Fruit fly (Drosophila melanogaster) whole organism, embryonic: Measurements from ENCODE around the gene CG17111.
A peak's percentile ranks its signal among the peaks of the same experiment; 100 is the strongest.

ENCODE experiments used
- Bdp1 ChIP-seq: fragments of 200-800 bp; sonication (Bioruptor generic); optimal IDR thresholded peaks from 3 replicates; lab custom pipeline; 2016; ENCODE audit warnings: missing biosample characterization, missing genetic modification characterization
- Bteb2 ChIP-seq: fragments of 200-800 bp; sonication (Bioruptor generic); optimal IDR thresholded peaks from 2 replicates; lab custom pipeline; 2016; ENCODE audit warnings: missing biosample characterization, missing genetic modification characterization
- CG11398 ChIP-seq: fragments of 200-800 bp; sonication (Bioruptor generic); optimal IDR thresholded peaks from 2 replicates; lab custom pipeline; 2016; ENCODE audit warnings: missing biosample characterization, missing genetic modification characterization
- CG12659 ChIP-seq: fragments of 200-800 bp; sonication (Bioruptor generic); optimal IDR thresholded peaks from 3 replicates; lab custom pipeline; 2017; ENCODE audit warnings: mild to moderate bottlenecking, missing biosample characterization, missing genetic modification reagents, missing genetic modification characterization
- CG14050 ChIP-seq: fragments of 200-800 bp; sonication (Bioruptor generic); IDR thresholded peaks from 3 replicates; pipeline ENCODE4 v1.3.6; 2022; ENCODE audit warnings: missing biosample characterization, missing genetic modification characterization
- CG16813 ChIP-seq: fragments of 200-800 bp; sonication (Bioruptor generic); IDR thresholded peaks from 3 replicates; pipeline ENCODE4 v1.3.6; 2022; ENCODE audit warnings: missing biosample characterization, missing genetic modification characterization; ENCODE audit not compliant: partially characterized antibody
- CG16815 ChIP-seq: fragments of 200-800 bp; sonication (Bioruptor generic); optimal IDR thresholded peaks from 3 replicates; lab custom pipeline; 2017; ENCODE audit warnings: missing biosample characterization, mild to moderate bottlenecking, missing genetic modification characterization
- CG18476 ChIP-seq: fragments of 200-800 bp; sonication (Bioruptor generic); optimal IDR thresholded peaks from 2 replicates; lab custom pipeline; 2016; ENCODE audit warnings: missing biosample characterization, mild to moderate bottlenecking, missing genetic modification characterization
- CG2712 ChIP-seq: fragments of 200-800 bp; optimal IDR thresholded peaks from 3 replicates; lab custom pipeline; 2019; ENCODE audit warnings: missing biosample characterization, mild to moderate bottlenecking, missing genetic modification characterization, moderate library complexity
- CG31388 ChIP-seq: fragments of 200-800 bp; sonication (Bioruptor generic); optimal IDR thresholded peaks from 2 replicates; lab custom pipeline; 2016; ENCODE audit warnings: missing biosample characterization, missing genetic modification characterization
- CG32767 ChIP-seq: fragments of 200-800 bp; sonication (Bioruptor generic); IDR thresholded peaks from 2 replicates; pipeline ENCODE4 v1.3.6; 2022; ENCODE audit warnings: missing biosample characterization, missing genetic modification characterization
- CG3838 ChIP-seq: fragments of 200-800 bp; sonication (Bioruptor generic); optimal IDR thresholded peaks from 3 replicates; lab custom pipeline; 2016; ENCODE audit warnings: missing biosample characterization, missing genetic modification characterization
- CG6654 ChIP-seq: fragments of 200-800 bp; sonication (Bioruptor generic); optimal IDR thresholded peaks from 2 replicates; lab custom pipeline; 2017; ENCODE audit warnings: missing biosample characterization, mild to moderate bottlenecking, missing genetic modification characterization
- CG8388 ChIP-seq: fragments of 200-800 bp; sonication (Bioruptor generic); optimal IDR thresholded peaks from 2 replicates; lab custom pipeline; 2019; ENCODE audit warnings: missing biosample characterization, mild to moderate bottlenecking, missing genetic modification characterization, moderate library complexity
- CrebB ChIP-seq: fragments of 200-800 bp; sonication (Bioruptor generic); optimal IDR thresholded peaks from 3 replicates; lab custom pipeline; 2018; ENCODE audit warnings: missing biosample characterization, mild to moderate bottlenecking, missing genetic modification characterization
- D19A ChIP-seq: fragments of 200-800 bp; optimal IDR thresholded peaks from 3 replicates; lab custom pipeline; 2019; ENCODE audit warnings: missing biosample characterization, mild to moderate bottlenecking, missing genetic modification characterization, moderate library complexity
- Dp ChIP-seq: fragments of 200-800 bp; sonication (Bioruptor generic); optimal IDR thresholded peaks from 2 replicates; lab custom pipeline; 2018; ENCODE audit warnings: missing biosample characterization, mild to moderate bottlenecking, missing genetic modification characterization, moderate library complexity
- HHEX ChIP-seq: fragments of 200-800 bp; sonication (Bioruptor generic); optimal IDR thresholded peaks from 3 replicates; lab custom pipeline; 2017; ENCODE audit warnings: missing biosample characterization, mild to moderate bottlenecking, missing genetic modification characterization, missing genetic modification reagents
- Hr3 ChIP-seq: fragments of 200-800 bp; sonication (Bioruptor generic); optimal IDR thresholded peaks from 3 replicates; lab custom pipeline; 2016; ENCODE audit warnings: missing biosample characterization, missing genetic modification characterization
- MBD-R2 ChIP-seq: fragments of 200-800 bp; sonication (Bioruptor generic); IDR thresholded peaks from 2 replicates; pipeline ENCODE4 v1.3.6; 2022; ENCODE audit warnings: missing biosample characterization, missing genetic modification characterization
- MTF-1 ChIP-seq: fragments of 200-800 bp; sonication (Bioruptor generic); optimal IDR thresholded peaks from 2 replicates; lab custom pipeline; 2018; ENCODE audit warnings: missing biosample characterization, mild to moderate bottlenecking, missing genetic modification characterization, borderline replicate concordance
- Mrtf ChIP-seq: fragments of 200-800 bp; sonication (Bioruptor generic); IDR thresholded peaks from 3 replicates; pipeline ENCODE4 v1.3.6; 2022; ENCODE audit warnings: missing biosample characterization, missing genetic modification characterization
- NK7.1 ChIP-seq: fragments of 200-800 bp; sonication (Bioruptor generic); optimal IDR thresholded peaks from 3 replicates; lab custom pipeline; 2016; ENCODE audit warnings: missing biosample characterization, missing genetic modification characterization
- NfI ChIP-seq: fragments of 200-800 bp; sonication (Bioruptor generic); optimal IDR thresholded peaks from 3 replicates; lab custom pipeline; 2018; ENCODE audit warnings: missing biosample characterization, mild to moderate bottlenecking, missing genetic modification characterization, moderate library complexity
- Oli ChIP-seq: fragments of 200-800 bp; sonication (Bioruptor generic); optimal IDR thresholded peaks from 2 replicates; lab custom pipeline; 2018; ENCODE audit warnings: missing biosample characterization, mild to moderate bottlenecking, missing genetic modification characterization, moderate library complexity
- Vsx1 ChIP-seq: fragments of 200-800 bp; sonication (Bioruptor generic); optimal IDR thresholded peaks from 2 replicates; lab custom pipeline; 2017; ENCODE audit warnings: missing biosample characterization, mild to moderate bottlenecking, missing genetic modification characterization, missing genetic modification reagents
- cg ChIP-seq: fragments of 200-800 bp; sonication (Bioruptor generic); optimal IDR thresholded peaks from 3 replicates; lab custom pipeline; 2019; ENCODE audit warnings: missing biosample characterization, mild to moderate bottlenecking, missing genetic modification characterization, moderate library complexity
- chinmo ChIP-seq: fragments of 200-800 bp; sonication (Bioruptor generic); IDR thresholded peaks from 4 replicates; pipeline ENCODE4 v1.3.6; 2022; ENCODE audit warnings: missing biosample characterization, missing genetic modification characterization; ENCODE audit not compliant: partially characterized antibody
- croc ChIP-seq: fragments of 200-800 bp; sonication (Bioruptor generic); conservative IDR thresholded peaks from 3 replicates; pipeline ENCODE4 v1.3.6; 2022; ENCODE audit warnings: missing biosample characterization, missing genetic modification characterization
- crp ChIP-seq, 2 experiments: fragments of 200-800 bp; sonication (Bioruptor generic); optimal IDR thresholded peaks; 2 replicates in 1 of 2; 3 replicates in 1 of 2; lab custom pipeline; 2017; ENCODE audit warnings: missing biosample characterization in 2 of 2, missing genetic modification characterization in 2 of 2, mild to moderate bottlenecking in 1 of 2, moderate library complexity in 1 of 2
- exex ChIP-seq: fragments of 200-800 bp; sonication (Bioruptor generic); optimal IDR thresholded peaks from 4 replicates; lab custom pipeline; 2018; ENCODE audit warnings: missing biosample characterization, mild to moderate bottlenecking, missing genetic modification characterization, moderate library complexity
- grn ChIP-seq: fragments of 200-800 bp; sonication (Bioruptor generic); optimal IDR thresholded peaks from 3 replicates; lab custom pipeline; 2017; ENCODE audit warnings: missing biosample characterization, missing genetic modification characterization
- gt ChIP-seq: fragments of 200-800 bp; sonication (Bioruptor generic); IDR thresholded peaks from 2 replicates; pipeline ENCODE4 v1.3.6; 2022; ENCODE audit warnings: missing biosample characterization, missing genetic modification characterization
- lab ChIP-seq: fragments of 200-800 bp; sonication (Bioruptor generic); optimal IDR thresholded peaks from 3 replicates; lab custom pipeline; 2017; ENCODE audit warnings: missing biosample characterization, missing genetic modification characterization, mild to moderate bottlenecking, moderate library complexity, missing genetic modification reagents
- luna ChIP-seq: fragments of 200-800 bp; sonication (Bioruptor generic); optimal IDR thresholded peaks from 2 replicates; lab custom pipeline; 2016; ENCODE audit warnings: missing biosample characterization, missing genetic modification characterization
- pita ChIP-seq: fragments of 200-800 bp; sonication (Bioruptor generic); optimal IDR thresholded peaks from 2 replicates; lab custom pipeline; 2017; ENCODE audit warnings: missing biosample characterization, mild to moderate bottlenecking, missing genetic modification characterization
- repo ChIP-seq: fragments of 200-800 bp; sonication (Bioruptor generic); optimal IDR thresholded peaks from 2 replicates; lab custom pipeline; 2016; ENCODE audit warnings: missing biosample characterization, missing genetic modification characterization
- sd ChIP-seq: fragments of 200-800 bp; sonication (Bioruptor generic); optimal IDR thresholded peaks from 3 replicates; lab custom pipeline; 2018; ENCODE audit warnings: missing biosample characterization, mild to moderate bottlenecking, missing genetic modification characterization, moderate library complexity
- sens ChIP-seq: fragments of 200-800 bp; sonication (Bioruptor generic); peaks from one replicate; lab custom pipeline; 2016; ENCODE audit warnings: missing biosample characterization, missing genetic modification characterization
- toy ChIP-seq: fragments of 200-800 bp; sonication (Bioruptor generic); IDR thresholded peaks from 2 replicates; pipeline ENCODE4 v1.3.6; 2022; ENCODE audit warnings: missing biosample characterization, missing genetic modification characterization
- tup ChIP-seq: fragments of 200-800 bp; sonication (Bioruptor generic); optimal IDR thresholded peaks from 2 replicates; lab custom pipeline; 2016; ENCODE audit warnings: missing biosample characterization, mild to moderate bottlenecking, missing genetic modification characterization, moderate library complexity
- wdn ChIP-seq: fragments of 200-800 bp; sonication (Bioruptor generic); IDR thresholded peaks from 2 replicates; pipeline ENCODE4 v1.3.6; 2022; ENCODE audit warnings: missing biosample characterization, missing genetic modification characterization
- wor ChIP-seq: fragments of 200-800 bp; sonication (Bioruptor generic); IDR thresholded peaks from 2 replicates; pipeline ENCODE4 v1.3.6; 2022; ENCODE audit warnings: missing biosample characterization, missing genetic modification characterization

CG17111 gene

DNA sequence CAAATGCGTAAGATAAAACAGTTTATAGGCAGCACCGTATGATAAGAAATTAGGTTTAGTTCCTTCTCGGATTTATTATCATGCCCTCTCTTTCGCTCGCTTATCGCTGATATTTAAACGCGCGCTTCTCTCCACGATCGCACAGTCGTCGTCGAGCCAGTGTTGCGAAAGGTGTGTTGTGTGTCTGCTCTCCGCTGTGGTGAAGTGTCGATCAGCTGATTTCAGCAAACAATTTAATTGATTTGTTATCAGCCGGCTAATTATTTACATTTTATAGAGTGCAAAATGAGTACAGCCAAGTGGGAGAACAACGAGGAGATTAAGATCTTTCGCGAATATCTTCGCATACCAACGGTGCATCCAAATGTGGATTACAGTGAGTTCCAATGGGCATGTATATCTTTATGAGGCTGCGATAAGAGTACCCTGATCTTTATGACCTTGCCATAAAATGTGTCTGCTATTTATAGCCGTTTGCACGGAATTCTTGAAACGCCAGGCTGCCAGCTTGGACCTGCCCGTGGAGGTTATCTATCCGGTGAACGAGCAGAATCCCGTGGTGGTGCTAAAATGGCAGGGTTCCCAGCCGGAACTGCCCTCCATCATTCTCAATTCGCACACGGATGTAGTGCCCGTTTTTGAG is 24.6 kb upstream of the CG17111 start, which contains the start of the genes CG17110 and CG6726 (continued):
- TF ChIP-seq Vsx1 (GFP tag; lab: Kevin White, UChicago) (peak; percentile 54), toy (GFP tag; lab: Robert Waterston, UW) (no peak), CG18476 (GFP tag; lab: Kevin White, UChicago) (no peak), Bdp1 (GFP tag; lab: Kevin White, UChicago) (no peak), sd (peak; percentile 33), CG14050 (GFP tag; lab: Robert Waterston, UW) (no peak), NfI (GFP tag; lab: Kevin White, UChicago) (no peak), CG32767 (GFP tag; lab: Robert Waterston, UW) (no peak), exex (tag; lab: Kevin White, UChicago) (peak; percentile 77), CG6654 (GFP tag; lab: Kevin White, UChicago) (no peak), wdn (GFP tag; lab: Robert Waterston, UW) (no peak), Hr3 (GFP tag; lab: Kevin White, UChicago) (no peak), crp (GFP tag; optimal IDR thresholded peaks at IDR 0.05; lab: Kevin White, UChicago) (peak in 1 of 2 experiments; percentile 76), MBD-R2 (GFP tag; lab: Robert Waterston, UW) (peak; percentile 36; the same call in 1 of the 2 replicates), pita (no peak), CG16813 (no peak), D19A (no peak), cg (GFP tag; lab: Kevin White, UChicago) (no peak), CG11398 (GFP tag; lab: Kevin White, UChicago) (no peak), Oli (tag; lab: Kevin White, UChicago) (no peak), CG12659 (GFP tag; lab: Kevin White, UChicago) (no peak), CG3838 (GFP tag; lab: Kevin White, UChicago) (no peak), CrebB (tag; lab: Kevin White, UChicago) (no peak), wor (GFP tag; lab: Robert Waterston, UW) (no peak), HHEX (GFP tag; lab: Kevin White, UChicago) (no peak), CG2712 (tag; lab: Kevin White, UChicago) (no peak), NK7.1 (GFP tag; lab: Kevin White, UChicago) (no peak), CG8388 (GFP tag; lab: Kevin White, UChicago) (no peak), CG16815 (GFP tag; lab: Kevin White, UChicago) (no peak), grn (GFP tag; lab: Kevin White, UChicago) (peak; percentile 3), lab (peak; percentile 37), MTF-1 (GFP tag; lab: Kevin White, UChicago) (no peak), Bteb2 (GFP tag; lab: Kevin White, UChicago) (no peak), gt (GFP tag; lab: Robert Waterston, UW) (no peak), croc (GFP tag; lab: Robert Waterston, UW) (no peak), Mrtf (no peak), sens (GFP tag; lab: Kevin White, UChicago) (peak; percentile 26), Dp (GFP tag; lab: Kevin White, UChicago) (peak; percentile 50), tup (GFP tag; lab: Kevin White, UChicago) (no peak), luna (no peak), chinmo (GFP tag; lab: Robert Waterston, UW) (0 out of 4 replicates have a peak, but pooled peaks have one; percentile 20), repo (GFP tag; lab: Kevin White, UChicago) (no peak), CG31388 (GFP tag; lab: Kevin White, UChicago) (no peak)
